Fruit fly (Drosophila melanogaster) whole organism, pupa: ENCODE data around the gene Cpr72Ea.

Source experiments
- CG14655 ChIP-seq: fragments of 200-800 bp; sonication (Bioruptor generic); optimal IDR thresholded peaks from 3 replicates; lab custom pipeline; 2017; ENCODE audit warnings: mild to moderate bottlenecking, missing biosample characterization, missing genetic modification reagents, missing genetic modification characterization
- CG17806 ChIP-seq: fragments of 200-800 bp; sonication (Bioruptor generic); optimal IDR thresholded peaks from 2 replicates; lab custom pipeline; 2018; ENCODE audit warnings: missing biosample characterization, mild to moderate bottlenecking, missing genetic modification characterization, moderate library complexity
- CG34367 ChIP-seq: fragments of 200-800 bp; sonication (Bioruptor generic); optimal IDR thresholded peaks from 2 replicates; lab custom pipeline; 2018; ENCODE audit warnings: missing biosample characterization, mild to moderate bottlenecking, missing genetic modification characterization
- CG8301 ChIP-seq: fragments of 200-800 bp; sonication (Bioruptor generic); optimal IDR thresholded peaks from 2 replicates; lab custom pipeline; 2018; ENCODE audit warnings: missing biosample characterization, mild to moderate bottlenecking, missing genetic modification characterization
- D1 ChIP-seq: fragments of 200-800 bp; sonication (Bioruptor generic); optimal IDR thresholded peaks from 2 replicates; lab custom pipeline; 2018; ENCODE audit warnings: missing biosample characterization, mild to moderate bottlenecking, missing genetic modification characterization, moderate library complexity
- EcR ChIP-seq: fragments of 200-800 bp; sonication (Bioruptor generic); optimal IDR thresholded peaks from 3 replicates; lab custom pipeline; 2019; ENCODE audit warnings: missing biosample characterization, missing genetic modification characterization, mild to moderate bottlenecking, moderate library complexity, missing genetic modification reagents
- Ets98B ChIP-seq: fragments of 200-800 bp; sonication (Bioruptor generic); IDR thresholded peaks from 2 replicates; pipeline ENCODE4 v1.3.6; 2022; ENCODE audit warnings: missing biosample characterization, missing genetic modification characterization
- Pif1B ChIP-seq: fragments of 200-800 bp; sonication (Bioruptor generic); optimal IDR thresholded peaks from 3 replicates; lab custom pipeline; 2016; ENCODE audit warnings: missing biosample characterization, missing genetic modification characterization
- Snoo ChIP-seq: fragments of 200-800 bp; sonication (Bioruptor generic); optimal IDR thresholded peaks from 3 replicates; lab custom pipeline; 2017; ENCODE audit warnings: missing biosample characterization, mild to moderate bottlenecking, missing genetic modification characterization, inconsistent platforms
- fd96Ca ChIP-seq: fragments of 200-800 bp; sonication (Bioruptor generic); IDR thresholded peaks from 3 replicates; pipeline ENCODE4 v1.3.6; 2022; ENCODE audit warnings: missing biosample characterization, missing genetic modification characterization
- gl ChIP-seq: fragments of 200-800 bp; sonication (Bioruptor generic); optimal IDR thresholded peaks from 2 replicates; lab custom pipeline; 2018; ENCODE audit warnings: missing biosample characterization, mild to moderate bottlenecking, missing genetic modification characterization

DNA sequence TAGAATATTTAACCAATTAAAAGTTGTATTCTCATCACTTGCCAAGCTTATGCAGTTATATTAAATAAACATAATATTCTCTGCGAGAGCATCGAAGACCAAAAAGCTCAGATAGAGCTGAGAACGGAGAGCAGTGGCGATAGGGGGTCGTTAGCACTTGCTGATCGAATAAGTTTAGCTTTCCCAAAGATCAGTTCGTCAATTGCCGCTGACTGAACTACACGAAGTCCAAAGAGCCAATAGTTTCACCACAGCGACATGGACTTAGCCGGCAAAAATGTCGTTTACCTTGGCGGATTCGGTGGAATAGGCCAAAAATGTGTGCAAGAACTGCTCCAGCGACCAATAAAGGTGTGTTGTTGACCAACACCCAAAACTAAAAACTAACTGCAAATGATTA is 5.8 kb downstream of the Cpr72Ea start, which contains the start of gene CG4842:
- no peak for TF ChIP-seq Ets98B (GFP tag; lab: Robert Waterston, UW)
- no peak for TF ChIP-seq CG8301
- TF ChIP-seq Pif1B: no peak
- TF ChIP-seq gl (tag; lab: Kevin White, UChicago): no peak
- no peak for TF ChIP-seq fd96Ca
- TF ChIP-seq CG34367: no peak
- no peak for TF ChIP-seq Snoo (tag; lab: Kevin White, UChicago)
- TF ChIP-seq D1 (tag; lab: Kevin White, UChicago): no peak
- no peak for TF ChIP-seq CG17806 (tag; lab: Kevin White, UChicago)
- peak; percentile 7 for TF ChIP-seq EcR
- no peak for TF ChIP-seq CG14655 (GFP tag; lab: Kevin White, UChicago)
